Worm (Caenorhabditis elegans) whole organism, early embryonic: Measurements from ENCODE around the gene daf-3.

Experiments
- F13C5.2 ChIP-seq: sonication (generic microtip); optimal IDR thresholded peaks from 2 replicates; lab custom pipeline; 2017; ENCODE audit warnings: mild to moderate bottlenecking, missing genetic modification characterization, inconsistent platforms, missing compliant biosample characterization
- ama-1 ChIP-seq: fragments of 150-350 bp; optimal IDR thresholded peaks from 2 replicates; lab custom pipeline; 2014
- ceh-36 ChIP-seq: sonication (generic microtip); optimal IDR thresholded peaks from 2 replicates; lab custom pipeline; 2016; ENCODE audit warnings: missing genetic modification characterization, inconsistent platforms, missing compliant biosample characterization
- flt-1 ChIP-seq: fragments of 200-800 bp; sonication (Bioruptor generic); IDR thresholded peaks from 2 replicates; pipeline ENCODE4 v1.3.6; 2022; ENCODE audit warnings: missing genetic modification characterization, missing compliant biosample characterization
- scrt-1 ChIP-seq: fragments of 200-800 bp; sonication (Bioruptor generic); IDR thresholded peaks from 2 replicates; pipeline ENCODE4 v1.3.6; 2022; ENCODE audit warnings: missing genetic modification characterization, missing compliant biosample characterization

DNA sequence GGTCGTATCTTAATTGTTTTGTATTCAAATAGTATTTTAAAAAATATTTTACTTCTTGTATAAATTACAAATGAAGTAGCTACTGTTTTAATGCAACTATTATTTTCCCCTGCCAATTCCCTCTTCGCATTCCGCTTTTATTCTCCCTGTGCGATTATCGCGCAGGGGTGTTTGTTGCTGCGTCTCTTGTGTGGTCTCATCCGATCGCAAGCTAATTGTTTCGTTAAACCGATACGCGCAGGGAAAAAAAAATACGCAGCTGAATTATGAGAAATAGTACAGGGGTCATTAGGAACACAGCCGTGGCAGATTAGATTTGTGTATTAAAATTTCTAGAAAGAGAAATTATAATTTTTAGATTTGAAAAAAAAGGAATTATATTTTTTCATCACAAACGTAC lies 18.8 kb downstream of the daf-3 start:
- TF ChIP-seq ama-1 (lab: Kevin White, UChicago) = no peak
- peak; percentile 63 for TF ChIP-seq flt-1 (GFP tag; lab: Robert Waterston, UW)
- TF ChIP-seq ceh-36 (tag; lab: Kevin White, UChicago) = no peak
- peak; percentile 99 for TF ChIP-seq F13C5.2 (tag; lab: Kevin White, UChicago)
- peak; percentile 75 for TF ChIP-seq scrt-1 (GFP tag; lab: Robert Waterston, UW)
